Fruit fly (Drosophila melanogaster) whole organism, embryonic: ENCODE measurements around the gene dimm.

Source experiments
- Ets65A ChIP-seq: fragments of 200-800 bp; sonication (Bioruptor generic); peaks from one replicate; lab custom pipeline; 2016; ENCODE audit warnings: missing biosample characterization, missing genetic modification characterization
- Pdp1 ChIP-seq, 2 experiments: fragments of 200-800 bp; sonication (Bioruptor generic); optimal IDR thresholded peaks; 3 replicates each; lab custom pipeline; 2016; ENCODE audit warnings: missing biosample characterization in 2 of 2, missing genetic modification characterization in 2 of 2, mild to moderate bottlenecking in 1 of 2, moderate library complexity in 1 of 2
- ewg ChIP-seq: fragments of 200-800 bp; sonication (Bioruptor generic); optimal IDR thresholded peaks from 3 replicates; lab custom pipeline; 2017; ENCODE audit warnings: mild to moderate bottlenecking, missing biosample characterization, missing genetic modification reagents, missing genetic modification characterization
- tup ChIP-seq: fragments of 200-800 bp; sonication (Bioruptor generic); optimal IDR thresholded peaks from 2 replicates; lab custom pipeline; 2016; ENCODE audit warnings: missing biosample characterization, mild to moderate bottlenecking, missing genetic modification characterization, moderate library complexity

dimm gene

DNA sequence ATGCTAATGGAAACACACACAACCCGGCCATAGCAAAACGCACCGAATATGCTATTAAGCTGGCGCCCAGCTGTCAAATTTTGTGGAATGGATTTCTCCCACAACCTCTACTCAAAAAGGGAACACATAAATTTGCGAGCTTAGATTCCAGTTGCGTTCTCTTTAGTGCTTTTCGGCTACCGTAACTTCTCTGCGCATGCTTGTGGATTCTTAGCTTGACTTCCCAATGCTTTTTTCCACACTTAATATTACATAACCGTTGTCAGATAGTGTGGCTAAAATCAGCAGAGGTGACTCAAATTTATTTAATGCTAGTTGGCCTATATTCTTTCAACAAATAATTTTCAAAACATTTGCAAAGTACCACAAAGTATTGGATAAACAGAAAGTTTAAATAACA lies 49.8 kb downstream of the dimm start:
- TF ChIP-seq ewg (GFP tag; lab: Kevin White, UChicago) (peak; percentile 74), Pdp1 (GFP tag; optimal IDR thresholded peaks at IDR 0.05; lab: Kevin White, UChicago) (peak in 1 of 2 experiments; percentile 91), Ets65A (GFP tag; lab: Kevin White, UChicago) (peak; percentile 67), tup (GFP tag; lab: Kevin White, UChicago) (no peak)
